ENCODE assay signal across 3 fruit fly cellular contexts in the genomic region with DNA sequence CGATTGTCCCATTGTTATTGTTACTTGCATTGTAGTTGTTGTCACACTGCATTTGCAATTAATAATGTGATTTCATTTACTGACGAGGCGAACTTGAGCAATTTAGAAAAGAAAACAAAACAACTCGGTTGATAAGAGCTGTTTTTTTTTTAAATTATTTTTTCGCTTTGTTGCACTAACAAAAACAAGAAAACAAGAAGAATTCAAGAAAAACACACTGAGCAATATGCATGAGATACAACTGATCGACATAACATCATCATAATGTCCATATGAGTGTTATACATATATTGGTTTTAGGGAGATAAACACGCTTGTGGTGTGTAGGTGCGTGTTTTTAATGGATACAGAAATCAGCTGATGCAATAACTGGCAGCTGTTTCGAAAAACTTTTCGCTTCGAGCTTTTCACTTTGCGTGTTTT.
TF ChIP-seq lines count a peak whose summit lies in the region.

No protein-coding gene starts in this region.

TF ChIP-seq in whole organism, adult, 20 proteins besides CTCF, POLR2A, EP300 and RAD21 (continued from another document):
- TF ChIP-seq tj (GFP tag; optimal IDR thresholded peaks at IDR 0.05; lab: Kevin White, UChicago), result peak; percentile 46
- TF ChIP-seq Mnt (GFP tag; optimal IDR thresholded peaks at IDR 0.05; lab: Kevin White, UChicago), result no peak

TF ChIP-seq in whole organism, embryonic, 481 proteins besides CTCF, POLR2A, EP300 and RAD21 (continued from another document and continues in another):
- TF ChIP-seq CHES-1-like (GFP tag; optimal IDR thresholded peaks at IDR 0.05; lab: Kevin White, UChicago) (peak; percentile 7), Max (GFP tag; optimal IDR thresholded peaks at IDR 0.05; lab: Kevin White, UChicago) (no peak), toy (GFP tag; IDR thresholded peaks at IDR 0.05; lab: Robert Waterston, UW) (no peak), gcm2 (GFP tag; optimal IDR thresholded peaks at IDR 0.05; lab: Kevin White, UChicago) (peak; percentile 16), bsh (GFP tag; optimal IDR thresholded peaks at IDR 0.05; lab: Kevin White, UChicago) (peak; percentile 14 to 78), emc (GFP tag; optimal IDR thresholded peaks at IDR 0.05; lab: Kevin White, UChicago) (no peak), CG17612 (GFP tag; IDR thresholded peaks at IDR 0.05; lab: Robert Waterston, UW) (no peak), PHDP (tag; optimal IDR thresholded peaks at IDR 0.05; lab: Kevin White, UChicago) (peak; percentile 54), chif (GFP tag; optimal IDR thresholded peaks at IDR 0.05; lab: Kevin White, UChicago) (no peak), D (optimal IDR thresholded peaks at IDR 0.05; lab: Kevin White, UChicago) (no peak), D (GFP tag; optimal IDR thresholded peaks at IDR 0.05; lab: Kevin White, UChicago) (no peak), CG14050 (GFP tag; IDR thresholded peaks at IDR 0.05; lab: Robert Waterston, UW) (no peak), sqz (GFP tag; optimal IDR thresholded peaks at IDR 0.05; lab: Kevin White, UChicago) (peak; percentile 22), dpn (GFP tag; optimal IDR thresholded peaks at IDR 0.05; lab: Kevin White, UChicago) (peak in 1 of 2 experiments; percentile 7), fd64A (GFP tag; optimal IDR thresholded peaks at IDR 0.05; lab: Kevin White, UChicago) (peak; percentile 27), CG15269 (tag; optimal IDR thresholded peaks at IDR 0.05; lab: Kevin White, UChicago) (peak; percentile 9), CG10147 (GFP tag; optimal IDR thresholded peaks at IDR 0.05; lab: Kevin White, UChicago) (peak; percentile 23), CG31365 (tag; optimal IDR thresholded peaks at IDR 0.05; lab: Kevin White, UChicago) (no peak), CG1647 (GFP tag; optimal IDR thresholded peaks at IDR 0.05; lab: Kevin White, UChicago) (no peak), H2.0 (GFP tag; IDR thresholded peaks at IDR 0.05; lab: Robert Waterston, UW) (no peak), CG16863 (GFP tag; optimal IDR thresholded peaks at IDR 0.05; lab: Kevin White, UChicago) (no peak), ci (GFP tag; IDR thresholded peaks at IDR 0.05; lab: Robert Waterston, UW) (0 out of 3 replicates have a peak, but pooled peaks have one; percentile 10), Meics (GFP tag; optimal IDR thresholded peaks at IDR 0.05; lab: Kevin White, UChicago) (peak; percentile 29), phol (tag; optimal IDR thresholded peaks at IDR 0.05; lab: Kevin White, UChicago) (no peak), CG32767 (GFP tag; IDR thresholded peaks at IDR 0.05; lab: Robert Waterston, UW) (peak; percentile 34; the same call in 1 of the 2 replicates), CG6813 (GFP tag; optimal IDR thresholded peaks at IDR 0.05; lab: Kevin White, UChicago) (peak; percentile 16), Optix (GFP tag; IDR thresholded peaks at IDR 0.05; lab: Robert Waterston, UW) (no peak), CG12236 (GFP tag; optimal IDR thresholded peaks at IDR 0.05; lab: Kevin White, UChicago) (no peak), CG2889 (GFP tag; IDR thresholded peaks at IDR 0.05; lab: Robert Waterston, UW) (no peak), CG18011 (GFP tag; optimal IDR thresholded peaks at IDR 0.05; lab: Kevin White, UChicago) (no peak), HLH4C (GFP tag; IDR thresholded peaks at IDR 0.05; lab: Robert Waterston, UW; ENCODE audit: partially characterized antibody) (no peak), Blimp-1 (GFP tag; optimal IDR thresholded peaks at IDR 0.05; lab: Kevin White, UChicago) (peak; percentile 24), row (GFP tag; IDR thresholded peaks at IDR 0.05; lab: Robert Waterston, UW) (no peak), dan (GFP tag; IDR thresholded peaks at IDR 0.05; lab: Robert Waterston, UW) (no peak), Sin3A (optimal IDR thresholded peaks at IDR 0.05; lab: Kevin White, UChicago) (no peak), slp2 (GFP tag; optimal IDR thresholded peaks at IDR 0.05; lab: Kevin White, UChicago) (no peak), mirr (GFP tag; optimal IDR thresholded peaks at IDR 0.05; lab: Kevin White, UChicago) (peak; percentile 59), nau (GFP tag; optimal IDR thresholded peaks at IDR 0.05; lab: Kevin White, UChicago) (peak; percentile 74), CG4328 (GFP tag; optimal IDR thresholded peaks at IDR 0.05; lab: Kevin White, UChicago) (no peak), CG5953 (GFP tag; IDR thresholded peaks at IDR 0.05; lab: Robert Waterston, UW) (no peak), CG7357 (GFP tag; IDR thresholded peaks at IDR 0.05; lab: Robert Waterston, UW) (no peak), kni (GFP tag; optimal IDR thresholded peaks at IDR 0.05; lab: Kevin White, UChicago) (no peak), CG8765 (GFP tag; IDR thresholded peaks at IDR 0.05; lab: Robert Waterston, UW) (no peak), usp (GFP tag; optimal IDR thresholded peaks at IDR 0.05; lab: Kevin White, UChicago) (no peak), Bdp1 (GFP tag; optimal IDR thresholded peaks at IDR 0.05; lab: Kevin White, UChicago) (no peak), CG30431 (GFP tag; optimal IDR thresholded peaks at IDR 0.05; lab: Kevin White, UChicago) (no peak), CG11093 (GFP tag; IDR thresholded peaks at IDR 0.05; lab: Robert Waterston, UW) (peak; percentile 37; the same call in 1 of the 3 replicates), gem (tag; optimal IDR thresholded peaks at IDR 0.05; lab: Kevin White, UChicago) (no peak), Sox102F (GFP tag; optimal IDR thresholded peaks at IDR 0.05; lab: Kevin White, UChicago) (peak; percentile 9), ems (GFP tag; optimal IDR thresholded peaks at IDR 0.05; lab: Kevin White, UChicago) (no peak), CG3281 (GFP tag; optimal IDR thresholded peaks at IDR 0.05; lab: Kevin White, UChicago) (peak; percentile 34), Spps (tag; optimal IDR thresholded peaks at IDR 0.05; lab: Kevin White, UChicago) (no peak), seq (GFP tag; IDR thresholded peaks at IDR 0.05; lab: Robert Waterston, UW) (no peak), wor (GFP tag; IDR thresholded peaks at IDR 0.05; lab: Robert Waterston, UW) (no peak), CG7556 (GFP tag; optimal IDR thresholded peaks at IDR 0.05; lab: Kevin White, UChicago) (no peak), E2f2 (GFP tag; IDR thresholded peaks at IDR 0.05; lab: Robert Waterston, UW) (no peak), CG11504 (tag; optimal IDR thresholded peaks at IDR 0.05; lab: Kevin White, UChicago) (no peak), CG11695 (GFP tag; IDR thresholded peaks at IDR 0.05; lab: Robert Waterston, UW) (no peak), ro (GFP tag; IDR thresholded peaks at IDR 0.05; lab: Robert Waterston, UW) (no peak), gsb (GFP tag; IDR thresholded peaks at IDR 0.05; lab: Robert Waterston, UW) (no peak), crp (GFP tag; optimal IDR thresholded peaks at IDR 0.05; lab: Kevin White, UChicago) (peak in 1 of 2 experiments; percentile 47), CG2678 (tag; optimal IDR thresholded peaks at IDR 0.05; lab: Kevin White, UChicago) (peak; percentile 27), fru (optimal IDR thresholded peaks at IDR 0.05; lab: Kevin White, UChicago) (no peak), zen (tag; optimal IDR thresholded peaks at IDR 0.05; lab: Kevin White, UChicago) (no peak), CG9609 (GFP tag; optimal IDR thresholded peaks at IDR 0.05; lab: Kevin White, UChicago) (no peak)

TF ChIP-seq in whole organism, prepupa, 60 proteins besides CTCF, POLR2A, EP300 and RAD21 (continued from another document):
- no peak for TF ChIP-seq CG1621 (tag; optimal IDR thresholded peaks at IDR 0.05; lab: Kevin White, UChicago)
- no peak for TF ChIP-seq Ets21C (GFP tag; optimal IDR thresholded peaks at IDR 0.05; lab: Kevin White, UChicago)
- TF ChIP-seq eg (GFP tag; IDR thresholded peaks at IDR 0.05; lab: Robert Waterston, UW), result peak; percentile 91
- TF ChIP-seq achi (GFP tag; optimal IDR thresholded peaks at IDR 0.05; lab: Kevin White, UChicago), result peak; percentile 18
- no peak for TF ChIP-seq Smox (GFP tag; optimal IDR thresholded peaks at IDR 0.05; lab: Kevin White, UChicago)
- peak; percentile 95 for TF ChIP-seq CG6276 (GFP tag; optimal IDR thresholded peaks at IDR 0.05; lab: Kevin White, UChicago)
- TF ChIP-seq Eip78C (GFP tag; lab: Kevin White, UChicago), result peak; percentile 75
- peak; percentile 10 for TF ChIP-seq CG6792 (GFP tag; optimal IDR thresholded peaks at IDR 0.05; lab: Kevin White, UChicago)
- peak; percentile 78 for TF ChIP-seq Lpt (GFP tag; optimal IDR thresholded peaks at IDR 0.05; lab: Kevin White, UChicago)
- no peak for TF ChIP-seq CG6854 (GFP tag; optimal IDR thresholded peaks at IDR 0.05; lab: Kevin White, UChicago)
- peak; percentile 49 for TF ChIP-seq CG11762 (GFP tag; optimal IDR thresholded peaks at IDR 0.05; lab: Kevin White, UChicago; ENCODE audit: insufficient read depth)
- peak; percentile 7 for TF ChIP-seq CG10631 (GFP tag; optimal IDR thresholded peaks at IDR 0.05; lab: Kevin White, UChicago)
- TF ChIP-seq CG6808 (GFP tag; optimal IDR thresholded peaks at IDR 0.05; lab: Kevin White, UChicago), result peak; percentile 32
- peak; percentile 91 for TF ChIP-seq CG8119 (GFP tag; IDR thresholded peaks at IDR 0.05; lab: Robert Waterston, UW)
- peak; percentile 76 for TF ChIP-seq Gug (GFP tag; IDR thresholded peaks at IDR 0.05; lab: Robert Waterston, UW)
- TF ChIP-seq CG4318 (GFP tag; optimal IDR thresholded peaks at IDR 0.05; lab: Kevin White, UChicago), result peak; percentile 50
- peak; percentile 51 for TF ChIP-seq pdm3 (GFP tag; optimal IDR thresholded peaks at IDR 0.05; lab: Kevin White, UChicago)
- TF ChIP-seq CG3919 (GFP tag; optimal IDR thresholded peaks at IDR 0.05; lab: Kevin White, UChicago), result no peak
- TF ChIP-seq dsx (GFP tag; optimal IDR thresholded peaks at IDR 0.05; lab: Kevin White, UChicago; ENCODE audit: poor library complexity, severe bottlenecking), result no peak
- TF ChIP-seq CG8319 (GFP tag; optimal IDR thresholded peaks at IDR 0.05; lab: Kevin White, UChicago), result no peak
